Fruit fly (Drosophila melanogaster) whole organism, embryonic: ENCODE results near the gene fan.
A peak's percentile ranks its signal among the peaks of the same experiment; 100 is the strongest.

Experiments
- CG10543 ChIP-seq: fragments of 200-800 bp; sonication (Bioruptor generic); optimal IDR thresholded peaks from 3 replicates; lab custom pipeline; 2017; ENCODE audit warnings: missing biosample characterization, mild to moderate bottlenecking, missing genetic modification characterization, moderate library complexity
- CG10979 ChIP-seq: fragments of 200-800 bp; sonication (Bioruptor generic); optimal IDR thresholded peaks from 2 replicates; lab custom pipeline; 2018; ENCODE audit warnings: missing biosample characterization, mild to moderate bottlenecking, missing genetic modification characterization, moderate library complexity
- CG12071 ChIP-seq: fragments of 200-800 bp; sonication (Bioruptor generic); optimal IDR thresholded peaks from 3 replicates; lab custom pipeline; 2018; ENCODE audit warnings: missing biosample characterization, mild to moderate bottlenecking, missing genetic modification characterization
- CG12219 ChIP-seq: fragments of 200-800 bp; sonication (Bioruptor generic); optimal IDR thresholded peaks from 3 replicates; lab custom pipeline; 2018; ENCODE audit warnings: missing biosample characterization, mild to moderate bottlenecking, missing genetic modification characterization
- CG12769 ChIP-seq: fragments of 200-800 bp; sonication (Bioruptor generic); optimal IDR thresholded peaks from 2 replicates; lab custom pipeline; 2019; ENCODE audit warnings: missing biosample characterization, mild to moderate bottlenecking, missing genetic modification characterization, moderate library complexity
- CG13296 ChIP-seq: fragments of 200-800 bp; sonication (Bioruptor generic); optimal IDR thresholded peaks from 3 replicates; lab custom pipeline; 2018; ENCODE audit warnings: missing biosample characterization, mild to moderate bottlenecking, missing genetic modification characterization
- CG13624 ChIP-seq: fragments of 200-800 bp; sonication (Bioruptor generic); optimal IDR thresholded peaks from 2 replicates; lab custom pipeline; 2016; ENCODE audit warnings: missing biosample characterization, missing genetic modification characterization
- CG13894 ChIP-seq: fragments of 200-800 bp; sonication (Bioruptor generic); optimal IDR thresholded peaks from 3 replicates; lab custom pipeline; 2018; ENCODE audit warnings: missing biosample characterization, mild to moderate bottlenecking, missing genetic modification characterization, moderate library complexity
- CG14441 ChIP-seq: fragments of 200-800 bp; sonication (Bioruptor generic); IDR thresholded peaks from 2 replicates; pipeline ENCODE4 v1.3.6; 2022; ENCODE audit warnings: missing biosample characterization, missing genetic modification characterization
- CG14710 ChIP-seq: fragments of 200-800 bp; sonication (Bioruptor generic); optimal IDR thresholded peaks from 3 replicates; lab custom pipeline; 2019; ENCODE audit warnings: missing biosample characterization, mild to moderate bottlenecking, missing genetic modification characterization, moderate library complexity
- CG15269 ChIP-seq: fragments of 200-800 bp; sonication (Bioruptor generic); optimal IDR thresholded peaks from 2 replicates; lab custom pipeline; 2018; ENCODE audit warnings: missing biosample characterization, mild to moderate bottlenecking, missing genetic modification characterization, moderate library complexity
- CG17359 ChIP-seq: fragments of 200-800 bp; sonication (Bioruptor generic); optimal IDR thresholded peaks from 3 replicates; lab custom pipeline; 2018; ENCODE audit warnings: missing biosample characterization, mild to moderate bottlenecking, missing genetic modification characterization, moderate library complexity
- CG17361 ChIP-seq: fragments of 200-800 bp; sonication (Bioruptor generic); IDR thresholded peaks from 3 replicates; pipeline ENCODE4 v1.3.6; 2022; ENCODE audit warnings: missing biosample characterization, missing genetic modification characterization
- CG18764 ChIP-seq: fragments of 200-800 bp; sonication (Bioruptor generic); optimal IDR thresholded peaks from 3 replicates; lab custom pipeline; 2016; ENCODE audit warnings: missing biosample characterization, missing genetic modification characterization
- CG2199 ChIP-seq: fragments of 200-800 bp; sonication (Bioruptor generic); IDR thresholded peaks from 3 replicates; pipeline ENCODE4 v1.3.6; 2022; ENCODE audit warnings: missing biosample characterization, missing genetic modification characterization
- CG2678 ChIP-seq: fragments of 200-800 bp; sonication (Bioruptor generic); optimal IDR thresholded peaks from 3 replicates; lab custom pipeline; 2019; ENCODE audit warnings: missing biosample characterization, mild to moderate bottlenecking, missing genetic modification characterization, moderate library complexity
- CG4360 ChIP-seq: fragments of 200-800 bp; sonication (Bioruptor generic); IDR thresholded peaks from 2 replicates; pipeline ENCODE4 v1.3.6; 2022; ENCODE audit warnings: missing biosample characterization, missing genetic modification characterization
- CG6654 ChIP-seq: fragments of 200-800 bp; sonication (Bioruptor generic); optimal IDR thresholded peaks from 2 replicates; lab custom pipeline; 2017; ENCODE audit warnings: missing biosample characterization, mild to moderate bottlenecking, missing genetic modification characterization
- CG6813 ChIP-seq: fragments of 200-800 bp; sonication (Bioruptor generic); optimal IDR thresholded peaks from 2 replicates; lab custom pipeline; 2017; ENCODE audit warnings: missing biosample characterization, missing genetic modification characterization, mild to moderate bottlenecking, moderate library complexity, missing genetic modification reagents
- CG8290 ChIP-seq, 3 experiments: fragments of 200-800 bp; sonication (Bioruptor generic); optimal IDR thresholded peaks; 2 replicates each; lab custom pipeline; 2016 to 2019; ENCODE audit warnings: missing biosample characterization in 3 of 3, missing genetic modification characterization in 3 of 3, mild to moderate bottlenecking in 2 of 3, moderate library complexity in 1 of 3
- CG8359 ChIP-seq: fragments of 200-800 bp; sonication (Bioruptor generic); optimal IDR thresholded peaks from 2 replicates; lab custom pipeline; 2017; ENCODE audit warnings: missing biosample characterization, mild to moderate bottlenecking, missing genetic modification characterization, borderline replicate concordance
- Deaf1 ChIP-seq: fragments of 200-800 bp; optimal IDR thresholded peaks from 3 replicates; lab custom pipeline; 2019; ENCODE audit warnings: missing biosample characterization, mild to moderate bottlenecking, missing genetic modification characterization, moderate library complexity
- Eip74EF ChIP-seq, 2 experiments: fragments of 200-800 bp in 1 of 2; fragments of >200 bp in 1 of 2; sonication (Bioruptor generic) in 1 of 2; optimal IDR thresholded peaks; 2 replicates each; lab custom pipeline; 2017 to 2019; ENCODE audit warnings: missing biosample characterization in 2 of 2, missing genetic modification characterization in 2 of 2, mild to moderate bottlenecking in 1 of 2, moderate library complexity in 1 of 2
- Fer1 ChIP-seq: fragments of 200-800 bp; sonication (Bioruptor generic); optimal IDR thresholded peaks from 2 replicates; lab custom pipeline; 2017; ENCODE audit warnings: missing biosample characterization, mild to moderate bottlenecking, missing genetic modification characterization
- MBD-R2 ChIP-seq: fragments of 200-800 bp; sonication (Bioruptor generic); IDR thresholded peaks from 2 replicates; pipeline ENCODE4 v1.3.6; 2022; ENCODE audit warnings: missing biosample characterization, missing genetic modification characterization
- Med ChIP-seq: fragments of 200-800 bp; sonication (Bioruptor generic); peaks from one replicate; lab custom pipeline; 2016; ENCODE audit warnings: missing biosample characterization, missing genetic modification characterization, mild to moderate bottlenecking, inconsistent platforms, moderate library complexity
- Pdp1 ChIP-seq, 2 experiments: fragments of 200-800 bp; sonication (Bioruptor generic); optimal IDR thresholded peaks; 3 replicates each; lab custom pipeline; 2016; ENCODE audit warnings: missing biosample characterization in 2 of 2, missing genetic modification characterization in 2 of 2, mild to moderate bottlenecking in 1 of 2, moderate library complexity in 1 of 2
- Spps ChIP-seq: fragments of 200-800 bp; sonication (Bioruptor generic); optimal IDR thresholded peaks from 2 replicates; lab custom pipeline; 2018; ENCODE audit warnings: missing biosample characterization, mild to moderate bottlenecking, missing genetic modification characterization
- abd-A ChIP-seq: fragments of 200-800 bp; sonication (Bioruptor generic); optimal IDR thresholded peaks from 3 replicates; lab custom pipeline; 2019; ENCODE audit warnings: missing biosample characterization, mild to moderate bottlenecking, missing genetic modification characterization, moderate library complexity
- al ChIP-seq: fragments of 200-800 bp; sonication (Bioruptor generic); IDR thresholded peaks from 2 replicates; pipeline ENCODE4 v1.3.6; 2022; ENCODE audit warnings: missing biosample characterization, missing genetic modification characterization
- bcd ChIP-seq: fragments of 200-800 bp; sonication (Bioruptor generic); optimal IDR thresholded peaks from 2 replicates; lab custom pipeline; 2017; ENCODE audit warnings: missing biosample characterization, mild to moderate bottlenecking, missing genetic modification characterization
- br ChIP-seq: fragments of >200 bp; optimal IDR thresholded peaks from 2 replicates; lab custom pipeline; 2017
- caup ChIP-seq: fragments of 200-800 bp; sonication (Bioruptor generic); optimal IDR thresholded peaks from 3 replicates; lab custom pipeline; 2017; ENCODE audit warnings: missing biosample characterization, mild to moderate bottlenecking, missing genetic modification characterization, moderate library complexity; ENCODE audit not compliant: severe bottlenecking
- chinmo ChIP-seq: fragments of 200-800 bp; sonication (Bioruptor generic); IDR thresholded peaks from 4 replicates; pipeline ENCODE4 v1.3.6; 2022; ENCODE audit warnings: missing biosample characterization, missing genetic modification characterization; ENCODE audit not compliant: partially characterized antibody
- ci ChIP-seq: fragments of 200-800 bp; sonication (Bioruptor generic); IDR thresholded peaks from 3 replicates; pipeline ENCODE4 v1.3.6; 2022; ENCODE audit warnings: missing biosample characterization, missing genetic modification characterization
- fru ChIP-seq: fragments of >200 bp; optimal IDR thresholded peaks from 2 replicates; lab custom pipeline; 2017
- hkb ChIP-seq, 2 experiments: fragments of 200-800 bp in 1 of 2; fragments of >200 bp in 1 of 2; sonication (Bioruptor generic) in 1 of 2; IDR thresholded peaks in 1 of 2; optimal IDR thresholded peaks in 1 of 2; 2 replicates each; pipeline versions ENCODE4 v1.3.6 to Lab custom; 2017 to 2022; ENCODE audit warnings: missing biosample characterization in 1 of 2, missing genetic modification characterization in 1 of 2
- ind ChIP-seq: fragments of 200-800 bp; sonication (Bioruptor generic); optimal IDR thresholded peaks from 3 replicates; lab custom pipeline; 2016; ENCODE audit warnings: missing biosample characterization, missing genetic modification characterization
- klu ChIP-seq: fragments of 200-800 bp; sonication (Bioruptor generic); IDR thresholded peaks from 2 replicates; pipeline ENCODE4 v1.3.6; 2022; ENCODE audit warnings: missing biosample characterization, missing genetic modification characterization
- lab ChIP-seq: fragments of 200-800 bp; sonication (Bioruptor generic); optimal IDR thresholded peaks from 3 replicates; lab custom pipeline; 2017; ENCODE audit warnings: missing biosample characterization, missing genetic modification characterization, mild to moderate bottlenecking, moderate library complexity, missing genetic modification reagents
- oc ChIP-seq: fragments of 200-800 bp; sonication (Bioruptor generic); optimal IDR thresholded peaks from 2 replicates; lab custom pipeline; 2018; ENCODE audit warnings: missing biosample characterization, mild to moderate bottlenecking, missing genetic modification characterization, moderate library complexity
- otp ChIP-seq: fragments of 200-800 bp; sonication (Bioruptor generic); IDR thresholded peaks from 3 replicates; pipeline ENCODE4, ENCODE4 v1.3.6; 2022; ENCODE audit warnings: missing biosample characterization, missing genetic modification characterization
- ro ChIP-seq: fragments of 200-800 bp; sonication (Bioruptor generic); IDR thresholded peaks from 2 replicates; pipeline ENCODE4 v1.3.6; 2022; ENCODE audit warnings: missing biosample characterization, missing genetic modification characterization
- row ChIP-seq: fragments of 200-800 bp; sonication (Bioruptor generic); IDR thresholded peaks from 3 replicates; pipeline ENCODE4 v1.3.6; 2022; ENCODE audit warnings: missing biosample characterization, missing genetic modification characterization
- schlank ChIP-seq: fragments of 200-800 bp; sonication (Bioruptor generic); optimal IDR thresholded peaks from 2 replicates; lab custom pipeline; 2018; ENCODE audit warnings: missing biosample characterization, mild to moderate bottlenecking, missing genetic modification characterization
- sd ChIP-seq: fragments of 200-800 bp; sonication (Bioruptor generic); optimal IDR thresholded peaks from 3 replicates; lab custom pipeline; 2018; ENCODE audit warnings: missing biosample characterization, mild to moderate bottlenecking, missing genetic modification characterization, moderate library complexity
- vvl ChIP-seq: fragments of 200-800 bp; sonication (Bioruptor generic); IDR thresholded peaks from 2 replicates; pipeline ENCODE4 v1.3.6; 2022; ENCODE audit warnings: missing biosample characterization, missing genetic modification characterization
- wek ChIP-seq: fragments of 200-800 bp; sonication (Bioruptor generic); optimal IDR thresholded peaks from 3 replicates; lab custom pipeline; 2018; ENCODE audit warnings: missing biosample characterization, mild to moderate bottlenecking, missing genetic modification characterization, moderate library complexity
- yki ChIP-seq: fragments of >200 bp; optimal IDR thresholded peaks from 3 replicates; lab custom pipeline; 2018
- zfh2 ChIP-seq: fragments of 200-800 bp; sonication (Bioruptor generic); optimal IDR thresholded peaks from 2 replicates; lab custom pipeline; 2016; ENCODE audit warnings: missing biosample characterization, missing genetic modification characterization

Gene fan

DNA sequence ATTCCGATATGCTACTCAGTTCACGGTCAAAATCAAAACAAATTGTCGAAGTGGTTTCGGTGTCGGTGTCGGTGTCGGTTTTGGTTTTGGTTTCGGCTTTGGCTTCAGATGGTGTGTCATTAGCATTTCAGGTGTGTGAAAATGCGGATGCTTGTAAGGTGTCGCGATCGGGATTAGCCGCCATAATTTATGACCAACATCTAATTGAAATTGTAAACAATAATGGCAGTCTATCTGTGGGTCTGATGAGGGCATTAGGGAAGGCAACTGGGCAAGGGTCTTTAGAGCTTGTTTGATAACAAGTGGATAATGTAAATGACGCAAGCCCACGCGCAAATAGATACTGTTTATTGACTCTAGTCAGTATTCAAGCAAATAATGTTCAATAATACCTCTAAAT lies 34.0 kb upstream of the fan start:
- peak; percentile 11 for TF ChIP-seq Fer1 (GFP tag; lab: Kevin White, UChicago)
- TF ChIP-seq otp: 0 out of 3 replicates have a peak, but pooled peaks have one; percentile 55
- TF ChIP-seq CG17361: no peak
- peak; percentile 5 for TF ChIP-seq CG13296 (GFP tag; lab: Kevin White, UChicago)
- TF ChIP-seq yki (lab: Kevin White, UChicago): no peak
- peak in 1 of 2 experiments; percentile 23 for TF ChIP-seq Pdp1 (GFP tag; optimal IDR thresholded peaks at IDR 0.05; lab: Kevin White, UChicago)
- no peak for TF ChIP-seq hkb (optimal IDR thresholded peaks at IDR 0.05; lab: Kevin White, UChicago)
- no peak for TF ChIP-seq hkb (GFP tag; IDR thresholded peaks at IDR 0.05; lab: Robert Waterston, UW)
- peak; percentile 14 for TF ChIP-seq Med (GFP tag; lab: Kevin White, UChicago)
- TF ChIP-seq oc (tag; lab: Kevin White, UChicago): peak; percentile 74
- TF ChIP-seq Deaf1: peak; percentile 2
- TF ChIP-seq abd-A (tag; lab: Kevin White, UChicago): peak; percentile 14
- peak; percentile 48; the same call in 1 of the 2 replicates for TF ChIP-seq vvl (GFP tag; lab: Robert Waterston, UW)
- TF ChIP-seq lab (GFP tag; lab: Kevin White, UChicago): peak; percentile 32
- peak in 1 of 2 experiments; percentile 64 for TF ChIP-seq Eip74EF (GFP tag; optimal IDR thresholded peaks at IDR 0.05; lab: Kevin White, UChicago)
- peak; percentile 53 for TF ChIP-seq CG15269 (tag; lab: Kevin White, UChicago)
- TF ChIP-seq ci: peak; percentile 38; the same call in 1 of the 3 replicates
- peak; percentile 67 for TF ChIP-seq sd (tag; lab: Kevin White, UChicago)
- TF ChIP-seq CG10543 (GFP tag; lab: Kevin White, UChicago): peak; percentile 10
- no peak for TF ChIP-seq br (lab: Kevin White, UChicago)
- TF ChIP-seq Spps: no peak
- TF ChIP-seq CG8359 (GFP tag; lab: Kevin White, UChicago): no peak
- peak; percentile 2 for TF ChIP-seq CG12769 (tag; lab: Kevin White, UChicago)
- no peak for TF ChIP-seq CG12219 (GFP tag; lab: Kevin White, UChicago)
- TF ChIP-seq CG13894 (tag; lab: Kevin White, UChicago): peak; percentile 48
- peak; percentile 67; the same call in 1 of the 4 replicates for TF ChIP-seq chinmo (GFP tag; lab: Robert Waterston, UW)
- TF ChIP-seq CG14441 (GFP tag; lab: Robert Waterston, UW): no peak
- TF ChIP-seq fru: no peak
- peak; percentile 9 for TF ChIP-seq CG6813 (GFP tag; lab: Kevin White, UChicago)
- no peak for TF ChIP-seq MBD-R2 (GFP tag; lab: Robert Waterston, UW)
- no peak for TF ChIP-seq ro (GFP tag; lab: Robert Waterston, UW)
- TF ChIP-seq CG8290 (GFP tag; optimal IDR thresholded peaks at IDR 0.05; lab: Kevin White, UChicago): no peak
- peak in 1 of 2 experiments; percentile 15 for TF ChIP-seq CG8290 (tag; optimal IDR thresholded peaks at IDR 0.05; lab: Kevin White, UChicago)
- TF ChIP-seq caup (GFP tag; lab: Kevin White, UChicago): peak; percentile 24
- peak; percentile 19 for TF ChIP-seq wek (GFP tag; lab: Kevin White, UChicago)
- no peak for TF ChIP-seq CG6654 (GFP tag; lab: Kevin White, UChicago)
- peak; percentile 12 for TF ChIP-seq CG2678 (tag; lab: Kevin White, UChicago)

DNA sequence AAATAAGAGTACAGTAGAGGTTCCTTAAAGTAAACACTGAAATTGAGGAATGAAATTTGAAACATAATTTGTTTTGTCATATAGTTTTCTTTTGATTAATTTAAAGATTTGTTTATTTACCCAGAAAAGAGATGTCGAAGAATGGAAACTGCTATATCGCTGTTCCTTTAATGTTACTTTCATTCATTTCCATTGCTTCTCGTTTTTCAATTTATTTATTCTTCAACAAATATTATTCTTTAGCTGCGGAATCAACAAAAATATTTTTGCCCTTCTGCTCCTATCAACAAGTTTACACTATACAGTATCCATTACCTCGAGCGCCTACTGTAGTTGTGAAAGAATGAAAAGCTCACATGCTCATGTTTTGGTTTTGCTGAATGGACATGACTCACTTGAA lies 32.8 kb upstream of the fan start:
- TF ChIP-seq CG10979: peak; percentile 16
- no peak for TF ChIP-seq klu (GFP tag; lab: Robert Waterston, UW)
- no peak for TF ChIP-seq CG14441 (GFP tag; lab: Robert Waterston, UW)
- no peak for TF ChIP-seq CG2199 (GFP tag; lab: Robert Waterston, UW)
- TF ChIP-seq CG12071 (GFP tag; lab: Kevin White, UChicago): no peak
- TF ChIP-seq CG18764: no peak
- TF ChIP-seq CG17359 (tag; lab: Kevin White, UChicago): peak; percentile 21
- TF ChIP-seq schlank (tag; lab: Kevin White, UChicago): no peak
- peak; percentile 29 for TF ChIP-seq zfh2 (GFP tag; lab: Kevin White, UChicago)
- TF ChIP-seq CG14710 (tag; lab: Kevin White, UChicago): no peak
- peak; percentile 5 for TF ChIP-seq CG13624 (GFP tag; lab: Kevin White, UChicago)
- no peak for TF ChIP-seq CG4360
- peak; percentile 38; the same call in 1 of the 2 replicates for TF ChIP-seq al (GFP tag; lab: Robert Waterston, UW)
- peak; percentile 24 for TF ChIP-seq ind
- TF ChIP-seq bcd (GFP tag; lab: Kevin White, UChicago): peak; percentile 30
- TF ChIP-seq CG8359 (GFP tag; lab: Kevin White, UChicago): no peak
- TF ChIP-seq row: peak; percentile 46; the same call in 2 of the 3 replicates
